Worm (Caenorhabditis elegans): ENCODE results near the gene zfp-2.

- TF ChIP-seq sup-37 (GFP tag; optimal IDR thresholded peaks at IDR 0.05) (no peak), snpc-4 (tag; optimal IDR thresholded peaks at IDR 0.05) (no peak), skn-1 (tag; optimal IDR thresholded peaks at IDR 0.05) (no peak), aly-2 (tag; optimal IDR thresholded peaks at IDR 0.05) (no peak), mdl-1 (tag; optimal IDR thresholded peaks at IDR 0.05) (no peak), unc-130 (tag; optimal IDR thresholded peaks at IDR 0.05) (no peak), egl-13 (tag; optimal IDR thresholded peaks at IDR 0.05) (no peak)
Measured at ce11 chrII:9594924-9595323, 37.5 kb downstream of the zfp-2 start, which contains the start of gene E02H1.5.

Data from whole organism, L1 larva.